Fruit fly (Drosophila melanogaster) whole organism, embryonic: ENCODE measurements around the gene CG17325.
A peak's percentile ranks its signal among the peaks of the same experiment; 100 is the strongest.

Experiments used
- B-H2 ChIP-seq: fragments of 200-800 bp; sonication (Bioruptor generic); optimal IDR thresholded peaks from 2 replicates; lab custom pipeline; 2018; ENCODE audit warnings: missing biosample characterization, mild to moderate bottlenecking, missing genetic modification characterization
- CG16813 ChIP-seq: fragments of 200-800 bp; sonication (Bioruptor generic); IDR thresholded peaks from 3 replicates; pipeline ENCODE4 v1.3.6; 2022; ENCODE audit warnings: missing biosample characterization, missing genetic modification characterization; ENCODE audit not compliant: partially characterized antibody
- CG18619 ChIP-seq: fragments of 200-800 bp; sonication (Bioruptor generic); optimal IDR thresholded peaks from 3 replicates; lab custom pipeline; 2017; ENCODE audit warnings: missing biosample characterization, mild to moderate bottlenecking, missing genetic modification characterization
- CG3847 ChIP-seq: fragments of 200-800 bp; sonication (Bioruptor generic); IDR thresholded peaks from 2 replicates; pipeline ENCODE4 v1.3.6; 2022; ENCODE audit warnings: missing biosample characterization, missing genetic modification characterization
- CG6683 ChIP-seq: fragments of 200-800 bp; sonication (Bioruptor generic); optimal IDR thresholded peaks from 2 replicates; lab custom pipeline; 2017; ENCODE audit warnings: missing biosample characterization, mild to moderate bottlenecking, missing genetic modification characterization, missing genetic modification reagents
- danr ChIP-seq: fragments of 200-800 bp; sonication (Bioruptor generic); IDR thresholded peaks from 2 replicates; pipeline ENCODE4 v1.3.6; 2022; ENCODE audit warnings: missing biosample characterization, missing genetic modification characterization
- dmrt99B ChIP-seq: fragments of 200-800 bp; sonication (Bioruptor generic); optimal IDR thresholded peaks from 2 replicates; lab custom pipeline; 2018; ENCODE audit warnings: missing biosample characterization, mild to moderate bottlenecking, missing genetic modification characterization, moderate library complexity
- eve ChIP-seq, 2 experiments: fragments of >200 bp; optimal IDR thresholded peaks; 2 replicates each; lab custom pipeline; 2017; ENCODE audit warnings: missing biosample characterization in 2 of 2, missing genetic modification characterization in 2 of 2
- nau ChIP-seq: fragments of 200-800 bp; sonication (Bioruptor generic); optimal IDR thresholded peaks from 3 replicates; lab custom pipeline; 2017; ENCODE audit warnings: missing biosample characterization, mild to moderate bottlenecking, missing genetic modification characterization, missing genetic modification reagents
- run ChIP-seq: fragments of 200-800 bp; sonication (Bioruptor generic); optimal IDR thresholded peaks from 3 replicates; lab custom pipeline; 2018; ENCODE audit warnings: missing biosample characterization, mild to moderate bottlenecking, missing genetic modification characterization
- sr ChIP-seq: fragments of 200-800 bp; sonication (Bioruptor generic); IDR thresholded peaks from 3 replicates; pipeline ENCODE4 v1.3.6; 2022; ENCODE audit warnings: missing biosample characterization, missing genetic modification characterization

Gene CG17325

dm6 chr2L:18860920-18861319 is 48.5 kb downstream of the CG17325 start (continued):
- TF ChIP-seq CG3847 (GFP tag; lab: Robert Waterston, UW) (no peak), eve (GFP tag; optimal IDR thresholded peaks at IDR 0.05; lab: Kevin White, UChicago) (no peak), sr (peak; percentile 4; the same call in 1 of the 3 replicates), dmrt99B (tag; lab: Kevin White, UChicago) (no peak), CG16813 (GFP tag; lab: Robert Waterston, UW) (0 out of 3 replicates have a peak, but pooled peaks have one; percentile 22), danr (GFP tag; lab: Robert Waterston, UW) (no peak), B-H2 (GFP tag; lab: Kevin White, UChicago) (no peak), run (tag; lab: Kevin White, UChicago) (no peak), CG6683 (GFP tag; lab: Kevin White, UChicago) (no peak), nau (GFP tag; lab: Kevin White, UChicago) (no peak), CG18619 (GFP tag; lab: Kevin White, UChicago) (no peak)
